Fruit fly (Drosophila melanogaster): ENCODE data around the gene CG42752.

Gene CG42752

DNA sequence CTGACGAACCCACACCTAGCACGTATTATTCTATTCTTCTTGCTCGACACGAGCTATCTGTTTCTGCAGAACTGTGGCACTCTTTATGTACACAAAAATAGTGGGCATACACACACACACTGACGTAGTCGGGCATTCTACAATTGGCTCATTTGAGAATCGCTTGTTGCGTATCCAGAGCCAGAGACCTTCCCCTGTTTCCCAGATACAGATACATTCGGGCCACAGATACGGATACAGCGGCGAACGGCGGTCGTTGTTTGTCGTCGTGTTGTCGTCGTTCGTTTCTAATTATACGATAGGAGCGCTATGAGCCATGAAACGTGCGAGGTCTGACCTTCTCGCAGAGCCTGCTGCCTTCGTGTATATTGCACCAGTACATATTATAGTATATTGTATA is 2.7 kb downstream of the CG42752 start (continued):
- peak; percentile 46 for TF ChIP-seq CG17829 (tag; optimal IDR thresholded peaks at IDR 0.05)
- no peak for TF ChIP-seq CG33557 (GFP tag; optimal IDR thresholded peaks at IDR 0.05)
- peak; percentile 42 for TF ChIP-seq Jarid2 (GFP tag; optimal IDR thresholded peaks at IDR 0.05)
- TF ChIP-seq CG11093 (GFP tag; IDR thresholded peaks at IDR 0.05), result no peak
- TF ChIP-seq CG8944 (GFP tag; optimal IDR thresholded peaks at IDR 0.05), result no peak
- TF ChIP-seq CG9437 (GFP tag; optimal IDR thresholded peaks at IDR 0.05), result no peak
- no peak for TF ChIP-seq gce (GFP tag; IDR thresholded peaks at IDR 0.05)
- TF ChIP-seq BtbVII (GFP tag; optimal IDR thresholded peaks at IDR 0.05), result no peak
- TF ChIP-seq lilli (GFP tag; optimal IDR thresholded peaks at IDR 0.05), result no peak
- TF ChIP-seq ken (GFP tag; IDR thresholded peaks at IDR 0.05), result no peak
- TF ChIP-seq scrt (GFP tag; optimal IDR thresholded peaks at IDR 0.05), result peak; percentile 66
- TF ChIP-seq Deaf1 (tag; optimal IDR thresholded peaks at IDR 0.05), result peak; percentile 97
- TF ChIP-seq jumu (GFP tag; optimal IDR thresholded peaks at IDR 0.05), result no peak
- TF ChIP-seq CG5245 (GFP tag; optimal IDR thresholded peaks at IDR 0.05), result no peak
- no peak for TF ChIP-seq CG1024 (GFP tag; IDR thresholded peaks at IDR 0.05)
- no peak for TF ChIP-seq klu (GFP tag; IDR thresholded peaks at IDR 0.05)
- TF ChIP-seq abd-A (tag; optimal IDR thresholded peaks at IDR 0.05), result no peak
- TF ChIP-seq CG9817 (tag; optimal IDR thresholded peaks at IDR 0.05), result no peak
- no peak for TF ChIP-seq ab (GFP tag; optimal IDR thresholded peaks at IDR 0.05)
- no peak for TF ChIP-seq CG7556 (GFP tag; optimal IDR thresholded peaks at IDR 0.05)
- no peak for TF ChIP-seq TFAM (GFP tag; optimal IDR thresholded peaks at IDR 0.05)
- no peak for TF ChIP-seq CG10959 (GFP tag; IDR thresholded peaks at IDR 0.05)
- TF ChIP-seq NfI (GFP tag; optimal IDR thresholded peaks at IDR 0.05), result no peak
- TF ChIP-seq CG10147 (GFP tag; optimal IDR thresholded peaks at IDR 0.05), result no peak
- no peak for TF ChIP-seq CG12744 (GFP tag; optimal IDR thresholded peaks at IDR 0.05)
- no peak for TF ChIP-seq E2f2 (GFP tag; IDR thresholded peaks at IDR 0.05)
- TF ChIP-seq Lpt (GFP tag; optimal IDR thresholded peaks at IDR 0.05), result no peak
- TF ChIP-seq CG15514 (GFP tag; optimal IDR thresholded peaks at IDR 0.05), result no peak
- no peak for TF ChIP-seq Hr78 (GFP tag; optimal IDR thresholded peaks at IDR 0.05)
- no peak for TF ChIP-seq CG7839 (tag; optimal IDR thresholded peaks at IDR 0.05)
- TF ChIP-seq CG2202 (tag; optimal IDR thresholded peaks at IDR 0.05), result no peak
- TF ChIP-seq CG18619 (GFP tag; optimal IDR thresholded peaks at IDR 0.05), result no peak
- no peak for TF ChIP-seq dmrt99B (tag; optimal IDR thresholded peaks at IDR 0.05)
- TF ChIP-seq pfk (GFP tag; optimal IDR thresholded peaks at IDR 0.05), result no peak
- peak; percentile 72 for TF ChIP-seq CG15479 (GFP tag; optimal IDR thresholded peaks at IDR 0.05)
- no peak for TF ChIP-seq CG12104 (GFP tag; optimal IDR thresholded peaks at IDR 0.05)
- TF ChIP-seq Dek (tag; optimal IDR thresholded peaks at IDR 0.05), result no peak
- no peak for TF ChIP-seq CG15696 (tag; optimal IDR thresholded peaks at IDR 0.05)
- TF ChIP-seq cg (GFP tag; optimal IDR thresholded peaks at IDR 0.05), result peak; percentile 79
- TF ChIP-seq zen (tag; optimal IDR thresholded peaks at IDR 0.05), result peak; percentile 27
- TF ChIP-seq Poxn (GFP tag; IDR thresholded peaks at IDR 0.05), result no peak
- no peak for TF ChIP-seq bbx (GFP tag; IDR thresholded peaks at IDR 0.05; ENCODE audit: partially characterized antibody)
- TF ChIP-seq dan (GFP tag; IDR thresholded peaks at IDR 0.05), result no peak
- TF ChIP-seq Pdp1 (GFP tag; optimal IDR thresholded peaks at IDR 0.05), result peak in 1 of 2 experiments; percentile 33
- peak; percentile 97 for TF ChIP-seq Nf-YB (GFP tag; optimal IDR thresholded peaks at IDR 0.05)
- TF ChIP-seq Dll (GFP tag; IDR thresholded peaks at IDR 0.05; ENCODE audit: partially characterized antibody), result no peak
- no peak for TF ChIP-seq hkb (optimal IDR thresholded peaks at IDR 0.05)
- no peak for TF ChIP-seq hkb (GFP tag; IDR thresholded peaks at IDR 0.05)
- TF ChIP-seq Taf1 (GFP tag; IDR thresholded peaks at IDR 0.05), result no peak
- TF ChIP-seq CG12299 (tag; optimal IDR thresholded peaks at IDR 0.05), result no peak
- no peak for TF ChIP-seq tin (GFP tag; optimal IDR thresholded peaks at IDR 0.05)

Data from whole organism, embryonic.